Fruit fly (Drosophila melanogaster): Measurements from ENCODE around the gene CG13692.

CG13692 gene

DNA sequence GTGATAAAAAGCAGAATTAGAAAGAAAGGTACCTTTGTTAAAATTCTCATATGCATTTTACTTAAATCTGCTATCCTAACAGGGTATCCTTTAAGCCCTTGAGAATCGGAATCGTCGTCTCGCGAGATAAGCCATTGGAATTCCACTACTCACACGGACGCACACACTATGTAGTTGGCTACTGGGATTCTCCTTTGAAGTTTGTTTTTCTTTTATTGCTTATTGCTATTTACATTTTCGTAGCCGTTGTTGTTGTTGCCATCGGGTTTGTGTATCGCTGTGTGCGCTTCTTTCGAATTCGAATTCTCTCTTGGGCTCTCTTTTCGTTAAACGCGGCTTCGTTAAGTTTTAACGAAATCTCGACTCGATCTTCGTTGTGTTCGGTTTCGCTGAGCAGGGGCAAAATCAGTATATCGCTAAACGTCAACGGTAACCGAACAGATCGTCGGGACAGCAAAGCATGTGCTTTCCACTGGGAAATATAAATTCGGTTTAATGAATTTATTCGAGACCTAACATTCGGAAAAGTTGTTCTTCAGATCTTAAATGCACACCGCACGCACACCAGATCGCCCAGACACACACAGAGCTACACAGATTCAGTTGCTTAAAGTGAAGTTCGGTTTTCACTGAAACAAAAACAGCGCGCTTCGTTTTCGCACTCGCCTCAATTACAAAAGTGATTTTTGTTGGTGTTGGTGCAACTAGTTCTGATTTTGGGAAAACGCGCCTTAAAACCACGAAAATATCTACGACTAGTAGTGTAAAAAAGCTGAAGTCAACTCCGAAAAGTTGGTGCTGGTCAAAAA is 9.5 kb downstream of the CG13692 start, which contains the start of gene ex (continued):
- TF ChIP-seq CG13123 (GFP tag; optimal IDR thresholded peaks at IDR 0.05) = peak; percentile 36
- no peak for TF ChIP-seq ro (GFP tag; IDR thresholded peaks at IDR 0.05)
- TF ChIP-seq cg (GFP tag; optimal IDR thresholded peaks at IDR 0.05) = peak; percentile 59
- peak; percentile 89 for TF ChIP-seq Asciz (GFP tag; optimal IDR thresholded peaks at IDR 0.05)
- TF ChIP-seq CG15269 (tag; optimal IDR thresholded peaks at IDR 0.05) = peak; percentile 67
- TF ChIP-seq gt (GFP tag; IDR thresholded peaks at IDR 0.05) = no peak
- TF ChIP-seq Jarid2 (GFP tag; optimal IDR thresholded peaks at IDR 0.05) = peak; percentile 96
- no peak for TF ChIP-seq Drgx (GFP tag; IDR thresholded peaks at IDR 0.05)
- no peak for TF ChIP-seq CG7271 (tag; optimal IDR thresholded peaks at IDR 0.05)
- TF ChIP-seq Xbp1 (GFP tag; optimal IDR thresholded peaks at IDR 0.05) = no peak
- peak; percentile 87 for TF ChIP-seq wek (GFP tag; optimal IDR thresholded peaks at IDR 0.05)
- peak; percentile 49 for TF ChIP-seq HHEX (GFP tag; optimal IDR thresholded peaks at IDR 0.05)
- 0 out of 3 replicates have a peak, but pooled peaks have one; percentile 44 for TF ChIP-seq ken (GFP tag; IDR thresholded peaks at IDR 0.05)
- no peak for TF ChIP-seq lov (optimal IDR thresholded peaks at IDR 0.05)
- peak; percentile 52; the same call in 1 of the 3 replicates for TF ChIP-seq lov (GFP tag; IDR thresholded peaks at IDR 0.05)
- TF ChIP-seq MESR4 (GFP tag; optimal IDR thresholded peaks at IDR 0.05) = no peak
- TF ChIP-seq Hand (GFP tag; optimal IDR thresholded peaks at IDR 0.05) = no peak
- TF ChIP-seq Ssrp (tag; optimal IDR thresholded peaks at IDR 0.05) = no peak
- no peak for TF ChIP-seq Sin3A (optimal IDR thresholded peaks at IDR 0.05)
- TF ChIP-seq dm (GFP tag; optimal IDR thresholded peaks at IDR 0.05) = peak; percentile 12
- peak; percentile 30 for TF ChIP-seq pb (GFP tag; optimal IDR thresholded peaks at IDR 0.05)
- no peak for TF ChIP-seq Chrac-16 (GFP tag; optimal IDR thresholded peaks at IDR 0.05)
- TF ChIP-seq CG18619 (GFP tag; optimal IDR thresholded peaks at IDR 0.05) = peak; percentile 68
- TF ChIP-seq chinmo (GFP tag; IDR thresholded peaks at IDR 0.05; ENCODE audit: partially characterized antibody) = peak; percentile 53; the same call in 1 of the 4 replicates
- no peak for TF ChIP-seq CG18011 (GFP tag; optimal IDR thresholded peaks at IDR 0.05)
- TF ChIP-seq CG7786 (GFP tag; optimal IDR thresholded peaks at IDR 0.05) = no peak
- TF ChIP-seq ash1 (GFP tag; optimal IDR thresholded peaks at IDR 0.05) = peak; percentile 14
- no peak for TF ChIP-seq ttk (GFP tag; IDR thresholded peaks at IDR 0.05)
- peak; percentile 33 for TF ChIP-seq CG7556 (GFP tag; optimal IDR thresholded peaks at IDR 0.05)
- TF ChIP-seq Camta (GFP tag; optimal IDR thresholded peaks at IDR 0.05) = peak; percentile 4
- TF ChIP-seq CG11723 (GFP tag; optimal IDR thresholded peaks at IDR 0.05) = peak; percentile 22
- no peak for TF ChIP-seq CG6272 (GFP tag; IDR thresholded peaks at IDR 0.05)
- TF ChIP-seq Opbp (GFP tag; IDR thresholded peaks at IDR 0.05; ENCODE audit: partially characterized antibody) = 0 out of 3 replicates have a peak, but pooled peaks have one; percentile 33
- peak; percentile 57 for TF ChIP-seq CG15514 (GFP tag; optimal IDR thresholded peaks at IDR 0.05)
- TF ChIP-seq CG17186 (GFP tag; optimal IDR thresholded peaks at IDR 0.05) = peak; percentile 51
- TF ChIP-seq lmd (GFP tag; IDR thresholded peaks at IDR 0.05) = no peak
- peak; percentile 43; the same call in 1 of the 3 replicates for TF ChIP-seq HLH4C (GFP tag; IDR thresholded peaks at IDR 0.05; ENCODE audit: partially characterized antibody)
- peak; percentile 47; the same call in 1 of the 2 replicates for TF ChIP-seq CG10321 (GFP tag; IDR thresholded peaks at IDR 0.05)
- TF ChIP-seq CG4424 (GFP tag; optimal IDR thresholded peaks at IDR 0.05) = no peak
- TF ChIP-seq dpn (GFP tag; optimal IDR thresholded peaks at IDR 0.05) = peak in 1 of 2 experiments; percentile 4
- no peak for TF ChIP-seq dan (GFP tag; IDR thresholded peaks at IDR 0.05)
- peak; percentile 82 for TF ChIP-seq CG6765 (GFP tag; optimal IDR thresholded peaks at IDR 0.05)
- TF ChIP-seq Nf-YB (GFP tag; optimal IDR thresholded peaks at IDR 0.05) = peak; percentile 43
- TF ChIP-seq CG4404 (GFP tag; IDR thresholded peaks at IDR 0.05) = no peak
- peak; percentile 14 for TF ChIP-seq CG14965 (GFP tag; optimal IDR thresholded peaks at IDR 0.05; ENCODE audit: borderline replicate concordance)
- TF ChIP-seq Sox100B (GFP tag; optimal IDR thresholded peaks at IDR 0.05) = peak; percentile 54
- TF ChIP-seq chif (GFP tag; optimal IDR thresholded peaks at IDR 0.05) = peak in 1 of 2 experiments; percentile 37
- no peak; the same call in 2 of the 3 replicates for TF ChIP-seq B-H1 (GFP tag; IDR thresholded peaks at IDR 0.05)

Data from whole organism, embryonic.